Worm (Caenorhabditis elegans) whole organism, dauer: ENCODE measurements around the gene Y49F6A.5.

Source experiments
- unc-62 ChIP-seq: sonication (generic microtip); optimal IDR thresholded peaks from 2 replicates; lab custom pipeline; 2017; ENCODE audit warnings: missing biosample characterization, missing genetic modification reagents, missing genetic modification characterization

Gene Y49F6A.5

ce11 chrII:3609764-3610163, at the start of gene Y49F6A.5:
Gene Y49F6A.5 (minus strand): TSS chrII:3609864.
- TF ChIP-seq unc-62 (GFP tag; lab: Kevin White, UChicago) = no peak

- no peak for TF ChIP-seq unc-62 (GFP tag; lab: Kevin White, UChicago)
Measured at ce11 chrII:3655378-3655777, 45.7 kb upstream of the Y49F6A.5 start, which contains the start of gene F19B10.5. Gene F19B10.5 (plus strand): TSS chrII:3655678.

- no peak for TF ChIP-seq unc-62 (GFP tag; lab: Kevin White, UChicago)
Measured at ce11 chrII:3647111-3647510, 37.4 kb upstream of the Y49F6A.5 start, which contains the start of gene fbxb-33. Gene fbxb-33 (plus strand): TSS chrII:3647411.

ce11 chrII:3641197-3641596, 31.5 kb upstream of the Y49F6A.5 start, which contains the start of gene M151.1:
Gene M151.1 (plus strand): TSS chrII:3641497.
- no peak for TF ChIP-seq unc-62 (GFP tag; lab: Kevin White, UChicago)

- no peak for TF ChIP-seq unc-62 (GFP tag; lab: Kevin White, UChicago)
Measured at ce11 chrII:3640197-3640596, 30.5 kb upstream of the Y49F6A.5 start, which contains the start of gene M151.10. Gene M151.10 (minus strand): TSS chrII:3640297.

ce11 chrII:3639238-3639637, 29.6 kb upstream of the Y49F6A.5 start, which contains the start of gene fbxb-31:
Gene fbxb-31 (minus strand): TSS chrII:3639338.
- TF ChIP-seq unc-62 (GFP tag; lab: Kevin White, UChicago) = no peak

- TF ChIP-seq unc-62 (GFP tag; lab: Kevin White, UChicago) = no peak
Measured at ce11 chrII:3634765-3635164, 25.1 kb upstream of the Y49F6A.5 start.

- TF ChIP-seq unc-62 (GFP tag; lab: Kevin White, UChicago) = no peak
Measured at ce11 chrII:3630810-3631209, 21.1 kb upstream of the Y49F6A.5 start, which contains the start of gene M151.2. Gene M151.2 (plus strand): TSS chrII:3631110.

ce11 chrII:3626872-3627271, 17.2 kb upstream of the Y49F6A.5 start, which contains the start of gene M151.3:
Gene M151.3 (plus strand): TSS chrII:3627172.
- no peak for TF ChIP-seq unc-62 (GFP tag; lab: Kevin White, UChicago)

- no peak for TF ChIP-seq unc-62 (GFP tag; lab: Kevin White, UChicago)
Measured at ce11 chrII:3622014-3622413, 12.3 kb upstream of the Y49F6A.5 start, which contains the start of gene M151.7. Gene M151.7 (plus strand): TSS chrII:3622314.

ce11 chrII:3620862-3621261, 11.2 kb upstream of the Y49F6A.5 start:
- no peak for TF ChIP-seq unc-62 (GFP tag; lab: Kevin White, UChicago)

- no peak for TF ChIP-seq unc-62 (GFP tag; lab: Kevin White, UChicago)
Measured at ce11 chrII:3617512-3617911, 7.8 kb upstream of the Y49F6A.5 start, which contains the start of gene F40E12.1. Gene F40E12.1 (plus strand): TSS chrII:3617812.

ce11 chrII:3616615-3617014, 7.0 kb upstream of the Y49F6A.5 start:
- TF ChIP-seq unc-62 (GFP tag; lab: Kevin White, UChicago) = no peak

ce11 chrII:3604578-3604977, 5.1 kb downstream of the Y49F6A.5 start:
- no peak for TF ChIP-seq unc-62 (GFP tag; lab: Kevin White, UChicago)

- no peak for TF ChIP-seq unc-62 (GFP tag; lab: Kevin White, UChicago)
Measured at ce11 chrII:3598721-3599120, 10.9 kb downstream of the Y49F6A.5 start, which contains the start of gene Y49F6A.11. Gene Y49F6A.11 (minus strand): TSS chrII:3598821.

- TF ChIP-seq unc-62 (GFP tag; lab: Kevin White, UChicago) = no peak
Measured at ce11 chrII:3595339-3595738, 14.3 kb downstream of the Y49F6A.5 start, which contains the start of gene Y49F6A.12. Gene Y49F6A.12 (plus strand): TSS chrII:3595639.

- no peak for TF ChIP-seq unc-62 (GFP tag; lab: Kevin White, UChicago)
Measured at ce11 chrII:3583402-3583801, 26.3 kb downstream of the Y49F6A.5 start, which contains the start of gene srh-60. Gene srh-60 (plus strand): TSS chrII:3583702.
